Worm (Caenorhabditis elegans): ENCODE data around the gene cyp-32A1.

DNA sequence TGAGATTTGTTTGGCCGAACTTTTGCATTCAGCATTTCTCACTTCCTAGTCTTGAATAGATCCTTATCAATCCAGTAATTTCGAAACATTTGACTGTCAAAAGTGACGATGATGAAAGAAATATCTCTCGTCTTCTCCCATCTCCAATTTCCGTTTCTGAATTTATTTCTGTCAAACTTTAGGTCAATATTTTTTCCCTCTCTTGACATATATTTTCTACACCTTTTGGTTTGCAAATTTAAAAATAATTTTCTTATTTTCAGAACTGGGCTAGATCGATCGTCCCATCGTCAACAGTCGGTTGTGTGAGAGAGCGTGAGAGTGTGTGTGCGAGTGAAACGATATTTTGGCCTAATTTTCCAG is 23.2 kb downstream of the cyp-32A1 start, which contains the start of gene xpo-1:
- TF ChIP-seq lsy-2 (tag; optimal IDR thresholded peaks at IDR 0.05) (no peak), ztf-11 (tag; optimal IDR thresholded peaks at IDR 0.05) (no peak), unc-62 (GFP tag; optimal IDR thresholded peaks at IDR 0.05) (no peak), nhr-77 (tag; optimal IDR thresholded peaks at IDR 0.05) (no peak), elt-1 (tag; optimal IDR thresholded peaks at IDR 0.05) (no peak), ama-1 (optimal IDR thresholded peaks at IDR 0.05) (no peak)

Measured in whole organism, L2 larva.